Fruit fly (Drosophila melanogaster): Measurements from ENCODE around the gene CG8087.
A peak's percentile ranks its signal among the peaks of the same experiment; 100 is the strongest.

Gene CG8087

DNA sequence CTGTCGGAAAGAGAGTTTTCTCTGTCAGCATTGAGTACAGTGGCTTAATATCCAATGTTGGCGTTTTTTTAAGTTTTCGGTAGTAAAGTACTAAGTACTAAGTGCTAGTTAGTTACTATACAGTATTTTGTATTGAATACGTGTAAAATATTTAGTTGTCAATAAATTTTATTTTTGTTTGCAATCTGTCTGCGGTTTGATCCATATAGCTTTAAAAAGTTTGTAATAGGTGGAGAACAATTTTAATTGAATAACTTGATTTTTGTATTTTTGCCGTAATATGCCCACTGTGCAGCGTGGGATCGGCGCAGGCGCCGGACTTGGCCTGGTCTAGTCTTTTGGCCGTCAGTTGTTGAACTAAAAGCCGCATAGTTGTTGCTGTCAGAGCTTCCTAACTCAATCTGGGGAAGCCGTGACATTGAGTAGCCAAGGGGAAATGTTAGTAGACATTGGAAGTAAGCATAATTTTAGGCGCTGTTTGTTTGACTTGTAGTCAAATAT lies 6.2 kb downstream of the CG8087 start (continued):
- TF ChIP-seq CG4282 (GFP tag; optimal IDR thresholded peaks at IDR 0.05) (peak; percentile 67), inv (GFP tag; IDR thresholded peaks at IDR 0.05; ENCODE audit: partially characterized antibody) (no peak), crc (GFP tag; optimal IDR thresholded peaks at IDR 0.05) (peak; percentile 87), tx (GFP tag; optimal IDR thresholded peaks at IDR 0.05) (peak; percentile 87), CG11560 (tag; IDR thresholded peaks at IDR 0.05) (peak; percentile 74), Hmx (GFP tag; optimal IDR thresholded peaks at IDR 0.05) (peak; percentile 80), CG33213 (GFP tag; optimal IDR thresholded peaks at IDR 0.05) (peak; percentile 78), CG32767 (GFP tag; IDR thresholded peaks at IDR 0.05) (peak; percentile 89), CG7987 (GFP tag; optimal IDR thresholded peaks at IDR 0.05) (peak; percentile 75), danr (GFP tag; IDR thresholded peaks at IDR 0.05) (peak; percentile 68), CG1529 (GFP tag; optimal IDR thresholded peaks at IDR 0.05) (peak; percentile 88), CG16779 (GFP tag; IDR thresholded peaks at IDR 0.05) (peak; percentile 72; the same call in 1 of the 2 replicates), CG14965 (GFP tag; optimal IDR thresholded peaks at IDR 0.05; ENCODE audit: borderline replicate concordance) (peak; percentile 55), dan (GFP tag; IDR thresholded peaks at IDR 0.05) (no peak), Ets65A (GFP tag) (peak; percentile 95), CG7786 (GFP tag; optimal IDR thresholded peaks at IDR 0.05) (peak; percentile 90), vfl (GFP tag; optimal IDR thresholded peaks at IDR 0.05) (peak; percentile 90), CG1233 (GFP tag; optimal IDR thresholded peaks at IDR 0.05) (peak; percentile 89), Lpt (GFP tag; optimal IDR thresholded peaks at IDR 0.05) (no peak), CG2120 (GFP tag; optimal IDR thresholded peaks at IDR 0.05) (peak; percentile 96), Optix (GFP tag; IDR thresholded peaks at IDR 0.05) (no peak; the same call in 2 of the 3 replicates), HmgD (GFP tag; optimal IDR thresholded peaks at IDR 0.05) (peak; percentile 64), CG18476 (GFP tag; optimal IDR thresholded peaks at IDR 0.05) (peak; percentile 89), CG12391 (tag; optimal IDR thresholded peaks at IDR 0.05) (peak; percentile 93), gcm (GFP tag; optimal IDR thresholded peaks at IDR 0.05) (peak; percentile 91), CG11247 (GFP tag; IDR thresholded peaks at IDR 0.05) (peak; percentile 80), CG7928 (GFP tag; optimal IDR thresholded peaks at IDR 0.05) (peak; percentile 73), slou (GFP tag; optimal IDR thresholded peaks at IDR 0.05) (peak; percentile 77), hb (GFP tag; IDR thresholded peaks at IDR 0.05; ENCODE audit: partially characterized antibody) (no peak), eyg (GFP tag; optimal IDR thresholded peaks at IDR 0.05) (peak; percentile 84), CG4820 (GFP tag; optimal IDR thresholded peaks at IDR 0.05) (peak; percentile 89), Asciz (GFP tag; optimal IDR thresholded peaks at IDR 0.05) (peak; percentile 93), cg (GFP tag; optimal IDR thresholded peaks at IDR 0.05) (no peak), scrt (GFP tag; optimal IDR thresholded peaks at IDR 0.05) (peak; percentile 92), grn (GFP tag; optimal IDR thresholded peaks at IDR 0.05) (peak; percentile 38), CG9876 (GFP tag; optimal IDR thresholded peaks at IDR 0.05) (peak; percentile 69), al (GFP tag; IDR thresholded peaks at IDR 0.05) (peak; percentile 71), CG6854 (GFP tag; optimal IDR thresholded peaks at IDR 0.05) (peak; percentile 93), lbe (GFP tag; optimal IDR thresholded peaks at IDR 0.05) (no peak), HHEX (GFP tag; optimal IDR thresholded peaks at IDR 0.05) (peak; percentile 94), dpn (GFP tag; optimal IDR thresholded peaks at IDR 0.05) (peak; percentile 89 to 93), CG11093 (GFP tag; IDR thresholded peaks at IDR 0.05) (peak; percentile 71), sob (GFP tag; IDR thresholded peaks at IDR 0.05) (peak; percentile 86), wor (GFP tag; IDR thresholded peaks at IDR 0.05) (peak; percentile 86), Bdp1 (GFP tag; optimal IDR thresholded peaks at IDR 0.05) (peak; percentile 69), insv (GFP tag; optimal IDR thresholded peaks at IDR 0.05) (peak in 1 of 2 experiments; percentile 66), B-H2 (GFP tag; optimal IDR thresholded peaks at IDR 0.05) (peak; percentile 91), CG7745 (tag; optimal IDR thresholded peaks at IDR 0.05) (no peak), CG2678 (tag; optimal IDR thresholded peaks at IDR 0.05) (peak; percentile 96), slp2 (GFP tag; optimal IDR thresholded peaks at IDR 0.05) (peak; percentile 83), fd64A (GFP tag; optimal IDR thresholded peaks at IDR 0.05) (peak; percentile 61)

Measured in whole organism, embryonic.